Fruit fly (Drosophila melanogaster) whole organism, adult: ENCODE data around the gene Doc3.

ENCODE experiments used
- CG11617 ChIP-seq: fragments of 200-800 bp; sonication (Bioruptor generic); optimal IDR thresholded peaks from 2 replicates; lab custom pipeline; 2017; ENCODE audit warnings: mild to moderate bottlenecking, missing biosample characterization, missing genetic modification reagents, missing genetic modification characterization
- CG12768 ChIP-seq: fragments of 200-800 bp; sonication (Bioruptor generic); optimal IDR thresholded peaks from 2 replicates; lab custom pipeline; 2017; ENCODE audit warnings: missing biosample characterization, missing genetic modification characterization, mild to moderate bottlenecking, moderate library complexity, missing genetic modification reagents
- CG14711 ChIP-seq: fragments of 200-800 bp; sonication (Bioruptor generic); optimal IDR thresholded peaks from 2 replicates; lab custom pipeline; 2018; ENCODE audit warnings: missing biosample characterization, mild to moderate bottlenecking, missing genetic modification characterization, moderate library complexity
- CG1620 ChIP-seq: fragments of 200-800 bp; sonication (Bioruptor generic); optimal IDR thresholded peaks from 2 replicates; lab custom pipeline; 2016; ENCODE audit warnings: missing biosample characterization, missing genetic modification characterization
- CG33017 ChIP-seq: fragments of 200-800 bp; sonication (Bioruptor generic); optimal IDR thresholded peaks from 2 replicates; lab custom pipeline; 2018; ENCODE audit warnings: missing biosample characterization, mild to moderate bottlenecking, missing genetic modification characterization, moderate library complexity
- CG5204 ChIP-seq: fragments of 200-800 bp; sonication (Bioruptor generic); optimal IDR thresholded peaks from 2 replicates; lab custom pipeline; 2016; ENCODE audit warnings: missing biosample characterization, missing genetic modification characterization
- CG7045 ChIP-seq: fragments of 200-800 bp; sonication (Bioruptor generic); optimal IDR thresholded peaks from 2 replicates; lab custom pipeline; 2017; ENCODE audit warnings: missing biosample characterization, mild to moderate bottlenecking, missing genetic modification characterization
- CG7101 ChIP-seq: fragments of 200-800 bp; sonication (Bioruptor generic); optimal IDR thresholded peaks from 2 replicates; lab custom pipeline; 2018; ENCODE audit warnings: missing biosample characterization, mild to moderate bottlenecking, missing genetic modification characterization, moderate library complexity
- Clk ChIP-seq: fragments of 200-800 bp; sonication (Bioruptor generic); optimal IDR thresholded peaks from 2 replicates; lab custom pipeline; 2017; ENCODE audit warnings: missing biosample characterization, missing genetic modification characterization
- Crg-1 ChIP-seq: fragments of 200-800 bp; sonication (Bioruptor generic); optimal IDR thresholded peaks from 2 replicates; lab custom pipeline; 2016; ENCODE audit warnings: missing biosample characterization, missing genetic modification characterization
- Hr96 ChIP-seq: fragments of 200-800 bp; sonication (Bioruptor generic); optimal IDR thresholded peaks from 2 replicates; lab custom pipeline; 2016; ENCODE audit warnings: missing biosample characterization, missing genetic modification characterization
- Mnt ChIP-seq: fragments of 200-800 bp; sonication (Bioruptor generic); optimal IDR thresholded peaks from 2 replicates; lab custom pipeline; 2016; ENCODE audit warnings: missing biosample characterization, mild to moderate bottlenecking, missing genetic modification characterization
- bab1 ChIP-seq: fragments of 200-800 bp; sonication (Bioruptor generic); optimal IDR thresholded peaks from 3 replicates; lab custom pipeline; 2019; ENCODE audit warnings: missing biosample characterization, mild to moderate bottlenecking, missing genetic modification characterization, moderate library complexity
- cic ChIP-seq: fragments of 200-800 bp; sonication (Bioruptor generic); optimal IDR thresholded peaks from 2 replicates; lab custom pipeline; 2017; ENCODE audit warnings: missing biosample characterization, mild to moderate bottlenecking, missing genetic modification characterization, moderate library complexity
- cnc ChIP-seq, 2 experiments: fragments of >200 bp; optimal IDR thresholded peaks; 2 replicates each; lab custom pipeline; 2017
- kay ChIP-seq: fragments of 200-800 bp; sonication (Bioruptor generic); peaks from one replicate; lab custom pipeline; 2016; ENCODE audit warnings: missing biosample characterization, missing genetic modification characterization, borderline replicate concordance
- ovo ChIP-seq: fragments of 200-800 bp; sonication (Bioruptor generic); optimal IDR thresholded peaks from 2 replicates; lab custom pipeline; 2016; ENCODE audit warnings: missing biosample characterization, missing genetic modification characterization
- pad ChIP-seq: fragments of 200-800 bp; sonication (Bioruptor generic); optimal IDR thresholded peaks from 3 replicates; lab custom pipeline; 2017; ENCODE audit warnings: missing biosample characterization, missing genetic modification characterization, mild to moderate bottlenecking, moderate library complexity, missing genetic modification reagents
- tj ChIP-seq: fragments of 200-800 bp; sonication (Bioruptor generic); optimal IDR thresholded peaks from 3 replicates; lab custom pipeline; 2017; ENCODE audit warnings: missing biosample characterization, mild to moderate bottlenecking, missing genetic modification characterization, moderate library complexity
- toe ChIP-seq: fragments of 200-800 bp; sonication (Bioruptor generic); optimal IDR thresholded peaks from 2 replicates; lab custom pipeline; 2016; ENCODE audit warnings: missing biosample characterization, missing genetic modification characterization

Gene Doc3

dm6 chr3L:9052798-9053541 is 48.0 kb downstream of the Doc3 start:
- TF ChIP-seq kay (GFP tag; lab: Kevin White, UChicago) (peak; percentile 67), toe (GFP tag; lab: Kevin White, UChicago) (no peak), cic (GFP tag; lab: Kevin White, UChicago) (peak; percentile 65), Crg-1 (no peak), Hr96 (GFP tag; lab: Kevin White, UChicago) (peak; percentile 43)

dm6 chr3L:9054239-9054638 is 49.2 kb downstream of the Doc3 start:
- no peak for TF ChIP-seq CG33017
- TF ChIP-seq kay (GFP tag; lab: Kevin White, UChicago) = no peak
- TF ChIP-seq CG7045 (GFP tag; lab: Kevin White, UChicago) = no peak
- no peak for TF ChIP-seq CG12768 (GFP tag; lab: Kevin White, UChicago)
- no peak for TF ChIP-seq cic (GFP tag; lab: Kevin White, UChicago)
- no peak for TF ChIP-seq CG14711 (tag; lab: Kevin White, UChicago)
- no peak for TF ChIP-seq CG5204
- no peak for TF ChIP-seq toe (GFP tag; lab: Kevin White, UChicago)
- TF ChIP-seq CG7101 = no peak
- no peak for TF ChIP-seq CG11617 (GFP tag; lab: Kevin White, UChicago)
- no peak for TF ChIP-seq ovo (GFP tag; lab: Kevin White, UChicago)
- no peak for TF ChIP-seq Hr96 (GFP tag; lab: Kevin White, UChicago)
- TF ChIP-seq CG1620 (GFP tag; lab: Kevin White, UChicago) = no peak
- TF ChIP-seq Crg-1 = no peak
- no peak for TF ChIP-seq bab1 (GFP tag; lab: Kevin White, UChicago)
- no peak for TF ChIP-seq cnc (optimal IDR thresholded peaks at IDR 0.05; lab: Kevin White, UChicago)

dm6 chr3L:9054822-9055407 is 49.9 kb downstream of the Doc3 start:
- TF ChIP-seq Clk (GFP tag; lab: Kevin White, UChicago) = no peak
- no peak for TF ChIP-seq CG5204
- no peak for TF ChIP-seq Hr96 (GFP tag; lab: Kevin White, UChicago)
- no peak for TF ChIP-seq cnc (optimal IDR thresholded peaks at IDR 0.05; lab: Kevin White, UChicago)
- TF ChIP-seq CG7045 (GFP tag; lab: Kevin White, UChicago) = no peak
- TF ChIP-seq kay (GFP tag; lab: Kevin White, UChicago) = no peak
- TF ChIP-seq CG11617 (GFP tag; lab: Kevin White, UChicago) = no peak
- no peak for TF ChIP-seq CG33017
- no peak for TF ChIP-seq tj
- no peak for TF ChIP-seq Mnt
- no peak for TF ChIP-seq CG14711 (tag; lab: Kevin White, UChicago)
- no peak for TF ChIP-seq toe (GFP tag; lab: Kevin White, UChicago)
- TF ChIP-seq pad (GFP tag; lab: Kevin White, UChicago) = no peak
- no peak for TF ChIP-seq ovo (GFP tag; lab: Kevin White, UChicago)

- TF ChIP-seq CG33017 (no peak), tj (peak; percentile 44), bab1 (GFP tag; lab: Kevin White, UChicago) (no peak), CG11617 (GFP tag; lab: Kevin White, UChicago) (peak; percentile 51), kay (GFP tag; lab: Kevin White, UChicago) (peak; percentile 42), Mnt (peak; percentile 60), Crg-1 (peak; percentile 11), CG12768 (GFP tag; lab: Kevin White, UChicago) (peak; percentile 11), CG1620 (GFP tag; lab: Kevin White, UChicago) (no peak), ovo (GFP tag; lab: Kevin White, UChicago) (peak; percentile 94), cnc (optimal IDR thresholded peaks at IDR 0.05; lab: Kevin White, UChicago) (no peak), Clk (GFP tag; lab: Kevin White, UChicago) (no peak), Hr96 (GFP tag; lab: Kevin White, UChicago) (no peak), toe (GFP tag; lab: Kevin White, UChicago) (no peak), pad (GFP tag; lab: Kevin White, UChicago) (no peak), CG7101 (peak; percentile 14), CG7045 (GFP tag; lab: Kevin White, UChicago) (no peak), CG14711 (tag; lab: Kevin White, UChicago) (peak; percentile 28), CG5204 (no peak), cic (GFP tag; lab: Kevin White, UChicago) (peak; percentile 75)
Measured at dm6 chr3L:9055870-9056807, 51.1 kb downstream of the Doc3 start.
